Worm (Caenorhabditis elegans): ENCODE measurements around the gene mec-18.

Gene mec-18

DNA sequence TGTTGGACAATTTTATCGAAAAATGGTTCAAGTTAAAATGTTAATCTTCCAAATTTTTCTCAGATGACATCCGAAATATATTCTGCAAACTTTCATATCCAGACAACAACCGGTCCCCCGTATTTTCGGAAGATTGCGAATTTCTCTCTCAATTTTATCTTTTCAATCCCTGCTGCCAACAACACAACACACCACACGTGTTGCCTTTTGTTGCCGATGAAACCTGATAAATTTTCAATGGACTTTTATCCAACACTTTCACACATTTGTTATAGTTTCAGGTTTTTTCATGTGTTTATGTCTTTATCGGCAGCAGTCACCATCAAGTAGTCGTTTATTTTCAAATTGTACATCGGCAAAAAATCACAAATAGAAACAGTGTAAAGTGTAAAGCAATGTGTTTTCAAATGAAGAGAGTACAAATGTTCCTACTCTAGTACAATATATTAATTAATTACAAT lies 27.7 kb downstream of the mec-18 start:
- no peak for TF ChIP-seq B0310.2 (tag; optimal IDR thresholded peaks at IDR 0.05)
- TF ChIP-seq tra-4 (tag; optimal IDR thresholded peaks at IDR 0.05) = no peak
- no peak for TF ChIP-seq flt-1 (GFP tag; IDR thresholded peaks at IDR 0.05)
- no peak for TF ChIP-seq sea-1 (GFP tag; conservative IDR thresholded peaks at IDR 0.05)
- TF ChIP-seq tbx-37 (GFP tag; conservative IDR thresholded peaks at IDR 0.05) = no peak
- no peak for TF ChIP-seq ama-1 (optimal IDR thresholded peaks at IDR 0.05)
- TF ChIP-seq ceh-13 (GFP tag; optimal IDR thresholded peaks at IDR 0.05) = no peak
- TF ChIP-seq scrt-1 (GFP tag; IDR thresholded peaks at IDR 0.05) = no peak
- TF ChIP-seq hmbx-1 (tag; optimal IDR thresholded peaks at IDR 0.05) = no peak
- TF ChIP-seq pes-1 (GFP tag; IDR thresholded peaks at IDR 0.05) = no peak
- TF ChIP-seq tbx-11 (GFP tag; IDR thresholded peaks at IDR 0.05) = no peak

DNA sequence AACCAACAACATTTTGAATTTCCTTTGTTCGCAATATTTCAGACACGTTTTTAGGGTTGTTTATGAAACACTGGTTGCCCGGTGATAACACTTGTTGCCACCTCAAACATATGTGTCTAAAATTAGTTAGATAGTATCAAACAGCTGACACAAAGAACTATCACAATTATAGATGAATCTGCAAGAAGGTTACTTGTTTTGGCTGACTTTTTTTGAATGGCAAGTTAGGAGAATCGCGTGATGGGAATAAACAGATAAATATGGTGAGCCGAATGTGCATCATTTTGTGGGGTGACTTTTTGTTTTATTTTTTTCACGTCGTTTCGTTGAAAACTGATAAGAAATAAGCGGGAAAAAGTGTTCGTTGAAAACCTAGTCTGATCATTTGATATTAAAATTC lies 28.9 kb downstream of the mec-18 start:
- TF ChIP-seq ceh-13 (GFP tag; optimal IDR thresholded peaks at IDR 0.05) (no peak), flt-1 (GFP tag; IDR thresholded peaks at IDR 0.05) (no peak), pes-1 (GFP tag; IDR thresholded peaks at IDR 0.05) (no peak), hmg-4 (GFP tag; optimal IDR thresholded peaks at IDR 0.05) (no peak), F13C5.2 (tag; optimal IDR thresholded peaks at IDR 0.05) (no peak), ceh-36 (tag; optimal IDR thresholded peaks at IDR 0.05) (no peak), tbx-11 (GFP tag; IDR thresholded peaks at IDR 0.05) (no peak), B0310.2 (tag; optimal IDR thresholded peaks at IDR 0.05) (no peak)

ce11 chrX:4244489-4245123 lies 29.4 kb downstream of the mec-18 start:
- TF ChIP-seq flt-1 (GFP tag; IDR thresholded peaks at IDR 0.05) (no peak), tbx-11 (GFP tag; IDR thresholded peaks at IDR 0.05) (no peak), sea-1 (GFP tag; conservative IDR thresholded peaks at IDR 0.05) (no peak), hmg-4 (GFP tag; optimal IDR thresholded peaks at IDR 0.05) (no peak), B0310.2 (tag; optimal IDR thresholded peaks at IDR 0.05) (no peak), ets-7 (tag; optimal IDR thresholded peaks at IDR 0.05) (no peak), ceh-13 (GFP tag; optimal IDR thresholded peaks at IDR 0.05) (no peak), hnd-1 (tag; optimal IDR thresholded peaks at IDR 0.05) (no peak), F13C5.2 (tag; optimal IDR thresholded peaks at IDR 0.05) (no peak), pes-1 (GFP tag; IDR thresholded peaks at IDR 0.05) (no peak), tbx-37 (GFP tag; conservative IDR thresholded peaks at IDR 0.05) (no peak), ceh-36 (tag; optimal IDR thresholded peaks at IDR 0.05) (no peak), scrt-1 (GFP tag; IDR thresholded peaks at IDR 0.05) (no peak)

DNA sequence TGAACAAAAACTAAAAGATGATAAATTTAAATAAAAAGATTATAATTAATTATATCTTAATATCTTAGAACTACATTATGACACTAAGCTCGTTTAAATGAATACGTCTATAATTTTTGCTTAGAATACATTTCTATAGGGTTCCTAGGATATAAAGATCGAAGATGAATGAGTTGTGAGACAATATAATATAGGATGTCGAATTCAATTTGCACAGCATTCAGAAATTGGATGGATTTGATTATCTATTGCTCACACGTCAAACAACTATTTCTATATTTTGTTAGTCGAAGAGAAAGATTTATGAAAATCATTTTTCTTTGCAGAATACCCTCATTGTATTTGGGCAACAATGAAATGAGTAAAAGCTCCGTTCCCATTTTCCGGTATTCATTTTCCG lies 35.0 kb downstream of the mec-18 start:
- TF ChIP-seq scrt-1 (GFP tag; IDR thresholded peaks at IDR 0.05) (no peak), aly-1 (tag; optimal IDR thresholded peaks at IDR 0.05) (no peak), B0310.2 (tag; optimal IDR thresholded peaks at IDR 0.05) (no peak), ceh-36 (tag; optimal IDR thresholded peaks at IDR 0.05) (no peak), hnd-1 (tag; optimal IDR thresholded peaks at IDR 0.05) (no peak), hmg-4 (GFP tag; optimal IDR thresholded peaks at IDR 0.05) (no peak), sea-1 (GFP tag; conservative IDR thresholded peaks at IDR 0.05) (no peak)

DNA sequence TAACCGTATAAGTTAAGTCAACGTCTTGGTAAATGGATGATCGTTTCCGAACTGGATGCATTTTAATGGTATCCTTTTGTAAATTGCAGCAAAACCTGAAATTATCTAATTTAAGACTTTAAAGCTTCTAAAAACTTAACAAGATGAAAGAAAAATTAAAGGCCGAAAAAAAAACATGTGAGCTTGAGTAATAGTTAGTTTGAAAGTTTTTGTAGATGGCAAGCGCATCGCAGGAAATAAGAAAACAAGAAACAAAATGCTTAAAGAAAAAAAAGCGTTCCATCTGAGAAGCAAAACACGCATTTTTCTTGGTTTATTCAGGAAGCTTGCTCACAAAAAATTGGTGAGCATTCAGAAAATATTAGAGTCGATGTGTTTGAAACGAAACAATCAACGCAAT lies 38.3 kb downstream of the mec-18 start, which contains the start of gene rab-37:
Gene rab-37 (minus strand): TSS at position 101 of the 400 bp plus-strand sequence.
- TF ChIP-seq pes-1 (GFP tag; IDR thresholded peaks at IDR 0.05) = no peak
- no peak for TF ChIP-seq F13C5.2 (tag; optimal IDR thresholded peaks at IDR 0.05)
- TF ChIP-seq scrt-1 (GFP tag; IDR thresholded peaks at IDR 0.05) = no peak
- TF ChIP-seq flt-1 (GFP tag; IDR thresholded peaks at IDR 0.05) = no peak
- TF ChIP-seq ceh-36 (tag; optimal IDR thresholded peaks at IDR 0.05) = no peak
- no peak for TF ChIP-seq ama-1 (optimal IDR thresholded peaks at IDR 0.05)
- TF ChIP-seq ets-7 (tag; optimal IDR thresholded peaks at IDR 0.05) = no peak
- TF ChIP-seq hmbx-1 (tag; optimal IDR thresholded peaks at IDR 0.05) = no peak
- TF ChIP-seq hmg-4 (GFP tag; optimal IDR thresholded peaks at IDR 0.05) = no peak
- TF ChIP-seq ceh-13 (GFP tag; optimal IDR thresholded peaks at IDR 0.05) = no peak
- no peak for TF ChIP-seq sea-1 (GFP tag; conservative IDR thresholded peaks at IDR 0.05)
- no peak for TF ChIP-seq tbx-37 (GFP tag; conservative IDR thresholded peaks at IDR 0.05)
- TF ChIP-seq hnd-1 (tag; optimal IDR thresholded peaks at IDR 0.05) = no peak

ce11 chrX:4222779-4223387 lies 51.1 kb downstream of the mec-18 start:
- TF ChIP-seq scrt-1 (GFP tag; IDR thresholded peaks at IDR 0.05) (no peak), tbx-11 (GFP tag; IDR thresholded peaks at IDR 0.05) (no peak), pes-1 (GFP tag; IDR thresholded peaks at IDR 0.05) (0 out of 2 replicates have a peak, but pooled peaks have one; percentile 24), B0310.2 (tag; optimal IDR thresholded peaks at IDR 0.05) (peak; percentile 37)

DNA sequence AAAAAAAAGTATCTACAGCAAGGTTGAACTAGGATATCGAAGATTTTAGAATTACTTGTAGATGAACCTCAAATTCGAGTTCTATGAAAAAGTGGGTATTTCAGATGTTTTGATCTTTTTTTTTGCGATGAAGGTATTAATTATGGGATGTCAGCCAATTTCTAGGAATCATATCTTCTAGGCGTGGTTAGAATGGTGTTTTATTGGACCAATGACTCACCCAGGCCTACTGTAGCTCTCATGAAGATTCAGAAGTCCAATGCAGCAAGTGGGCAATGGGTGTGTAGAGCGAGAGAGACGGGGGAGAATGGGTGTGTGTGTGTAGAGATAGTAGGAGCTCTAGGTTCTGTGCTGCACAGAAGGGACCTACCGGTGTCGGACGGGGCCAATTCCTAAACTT lies 51.8 kb downstream of the mec-18 start:
- TF ChIP-seq hnd-1 (tag; optimal IDR thresholded peaks at IDR 0.05) (no peak), tbx-11 (GFP tag; IDR thresholded peaks at IDR 0.05) (no peak), ceh-13 (GFP tag; optimal IDR thresholded peaks at IDR 0.05) (no peak), hmbx-1 (tag; optimal IDR thresholded peaks at IDR 0.05) (no peak), ama-1 (optimal IDR thresholded peaks at IDR 0.05) (no peak), scrt-1 (GFP tag; IDR thresholded peaks at IDR 0.05) (no peak), tra-4 (tag; optimal IDR thresholded peaks at IDR 0.05) (no peak), pes-1 (GFP tag; IDR thresholded peaks at IDR 0.05) (no peak), ceh-36 (tag; optimal IDR thresholded peaks at IDR 0.05) (no peak), hmg-4 (GFP tag; optimal IDR thresholded peaks at IDR 0.05) (no peak), sea-1 (GFP tag; conservative IDR thresholded peaks at IDR 0.05) (no peak), ets-7 (tag; optimal IDR thresholded peaks at IDR 0.05) (no peak), tbx-37 (GFP tag; conservative IDR thresholded peaks at IDR 0.05) (no peak; the same call in 1 of the 2 replicates), B0310.2 (tag; optimal IDR thresholded peaks at IDR 0.05) (no peak)
